Fruit fly (Drosophila melanogaster) whole organism, embryonic: ENCODE measurements around the gene CG33946.

Experiments
- B-H1 ChIP-seq: fragments of 200-800 bp; sonication (Bioruptor generic); IDR thresholded peaks from 3 replicates; pipeline ENCODE4 v1.3.6; 2022; ENCODE audit warnings: missing biosample characterization, missing genetic modification characterization
- B-H2 ChIP-seq: fragments of 200-800 bp; sonication (Bioruptor generic); optimal IDR thresholded peaks from 2 replicates; lab custom pipeline; 2018; ENCODE audit warnings: missing biosample characterization, mild to moderate bottlenecking, missing genetic modification characterization
- CG10147 ChIP-seq: fragments of 200-800 bp; sonication (Bioruptor generic); optimal IDR thresholded peaks from 2 replicates; lab custom pipeline; 2019; ENCODE audit warnings: missing biosample characterization, mild to moderate bottlenecking, missing genetic modification characterization, moderate library complexity
- CG10565 ChIP-seq: fragments of 200-800 bp; sonication (Bioruptor generic); optimal IDR thresholded peaks from 3 replicates; lab custom pipeline; 2016; ENCODE audit warnings: missing biosample characterization, mild to moderate bottlenecking, missing genetic modification characterization
- CG11504 ChIP-seq: fragments of 200-800 bp; sonication (Bioruptor generic); optimal IDR thresholded peaks from 3 replicates; lab custom pipeline; 2019; ENCODE audit warnings: missing biosample characterization, mild to moderate bottlenecking, missing genetic modification characterization, moderate library complexity
- CG12155 ChIP-seq: fragments of 200-800 bp; sonication (Bioruptor generic); optimal IDR thresholded peaks from 3 replicates; lab custom pipeline; 2016; ENCODE audit warnings: missing biosample characterization, missing genetic modification characterization
- CG14441 ChIP-seq: fragments of 200-800 bp; sonication (Bioruptor generic); IDR thresholded peaks from 2 replicates; pipeline ENCODE4 v1.3.6; 2022; ENCODE audit warnings: missing biosample characterization, missing genetic modification characterization
- CG17385 ChIP-seq: fragments of 200-800 bp; sonication (Bioruptor generic); optimal IDR thresholded peaks from 3 replicates; lab custom pipeline; 2018; ENCODE audit warnings: missing biosample characterization, mild to moderate bottlenecking, missing genetic modification characterization
- CG18476 ChIP-seq: fragments of 200-800 bp; sonication (Bioruptor generic); optimal IDR thresholded peaks from 2 replicates; lab custom pipeline; 2016; ENCODE audit warnings: missing biosample characterization, mild to moderate bottlenecking, missing genetic modification characterization
- CG3995 ChIP-seq: fragments of 200-800 bp; sonication (Bioruptor generic); optimal IDR thresholded peaks from 3 replicates; lab custom pipeline; 2016; ENCODE audit warnings: missing biosample characterization, missing genetic modification characterization
- CG42726 ChIP-seq: fragments of 200-800 bp; sonication (Bioruptor generic); IDR thresholded peaks from 2 replicates; pipeline ENCODE4 v1.3.6; 2022; ENCODE audit warnings: missing biosample characterization, missing genetic modification characterization; ENCODE audit not compliant: partially characterized antibody
- CG6254 ChIP-seq: fragments of 200-800 bp; sonication (Bioruptor generic); optimal IDR thresholded peaks from 3 replicates; lab custom pipeline; 2017; ENCODE audit warnings: mild to moderate bottlenecking, missing biosample characterization, missing genetic modification reagents, missing genetic modification characterization
- CG6683 ChIP-seq: fragments of 200-800 bp; sonication (Bioruptor generic); optimal IDR thresholded peaks from 2 replicates; lab custom pipeline; 2017; ENCODE audit warnings: missing biosample characterization, mild to moderate bottlenecking, missing genetic modification characterization, missing genetic modification reagents
- CG7963 ChIP-seq: fragments of 200-800 bp; sonication (Bioruptor generic); IDR thresholded peaks from 3 replicates; pipeline ENCODE4 v1.3.6; 2022; ENCODE audit warnings: missing biosample characterization, missing genetic modification characterization; ENCODE audit not compliant: partially characterized antibody
- CG9609 ChIP-seq: fragments of 200-800 bp; sonication (Bioruptor generic); optimal IDR thresholded peaks from 3 replicates; lab custom pipeline; 2016; ENCODE audit warnings: missing biosample characterization, missing genetic modification characterization
- CHES-1-like ChIP-seq: fragments of 200-800 bp; sonication (Bioruptor generic); optimal IDR thresholded peaks from 2 replicates; lab custom pipeline; 2016; ENCODE audit warnings: missing biosample characterization, missing genetic modification characterization
- D19B ChIP-seq: fragments of 200-800 bp; sonication (Bioruptor generic); optimal IDR thresholded peaks from 2 replicates; lab custom pipeline; 2017; ENCODE audit warnings: missing biosample characterization, mild to moderate bottlenecking, missing genetic modification characterization
- Doc2 ChIP-seq: fragments of 200-800 bp; sonication (Bioruptor generic); IDR thresholded peaks from 2 replicates; pipeline ENCODE4 v1.3.6; 2022; ENCODE audit warnings: missing biosample characterization, missing genetic modification characterization
- Dp ChIP-seq: fragments of 200-800 bp; sonication (Bioruptor generic); optimal IDR thresholded peaks from 2 replicates; lab custom pipeline; 2018; ENCODE audit warnings: missing biosample characterization, mild to moderate bottlenecking, missing genetic modification characterization, moderate library complexity
- HLH3B ChIP-seq: fragments of 200-800 bp; sonication (Bioruptor generic); IDR thresholded peaks from 2 replicates; pipeline ENCODE4 v1.3.6; 2022; ENCODE audit warnings: missing biosample characterization, missing genetic modification characterization
- HLH54F ChIP-seq: fragments of 200-800 bp; sonication (Bioruptor generic); optimal IDR thresholded peaks from 3 replicates; lab custom pipeline; 2016; ENCODE audit warnings: missing biosample characterization, missing genetic modification characterization
- Hand ChIP-seq: fragments of 200-800 bp; sonication (Bioruptor generic); optimal IDR thresholded peaks from 2 replicates; lab custom pipeline; 2017; ENCODE audit warnings: mild to moderate bottlenecking, missing biosample characterization, missing genetic modification reagents, missing genetic modification characterization
- MBD-R2 ChIP-seq: fragments of 200-800 bp; sonication (Bioruptor generic); IDR thresholded peaks from 2 replicates; pipeline ENCODE4 v1.3.6; 2022; ENCODE audit warnings: missing biosample characterization, missing genetic modification characterization
- Neu2 ChIP-seq: fragments of 200-800 bp; sonication (Bioruptor generic); optimal IDR thresholded peaks from 3 replicates; lab custom pipeline; 2016; ENCODE audit warnings: missing biosample characterization, missing genetic modification characterization, borderline replicate concordance
- Oaz ChIP-seq: fragments of 200-800 bp; sonication (Bioruptor generic); IDR thresholded peaks from 2 replicates; pipeline ENCODE4 v1.3.6; 2022; ENCODE audit warnings: missing biosample characterization, missing genetic modification characterization
- Optix ChIP-seq: fragments of 200-800 bp; sonication (Bioruptor generic); IDR thresholded peaks from 3 replicates; pipeline ENCODE4 v1.3.6; 2022; ENCODE audit warnings: missing biosample characterization, missing genetic modification characterization
- PHDP ChIP-seq: fragments of 200-800 bp; sonication (Bioruptor generic); optimal IDR thresholded peaks from 3 replicates; lab custom pipeline; 2018; ENCODE audit warnings: missing biosample characterization, mild to moderate bottlenecking, missing genetic modification characterization, moderate library complexity
- Scr ChIP-seq: fragments of 200-800 bp; sonication (Bioruptor generic); IDR thresholded peaks from 2 replicates; pipeline ENCODE4 v1.3.6; 2022; ENCODE audit warnings: missing biosample characterization, missing genetic modification characterization; ENCODE audit not compliant: partially characterized antibody
- Xrp1 ChIP-seq: fragments of 200-800 bp; sonication (Bioruptor generic); IDR thresholded peaks from 2 replicates; pipeline ENCODE4 v1.3.6; 2022; ENCODE audit warnings: missing biosample characterization, missing genetic modification characterization
- YL-1 ChIP-seq: fragments of 200-800 bp; sonication (Bioruptor generic); optimal IDR thresholded peaks from 3 replicates; lab custom pipeline; 2017; ENCODE audit warnings: missing biosample characterization, mild to moderate bottlenecking, missing genetic modification characterization
- bab2 ChIP-seq: fragments of 200-800 bp; sonication (Bioruptor generic); optimal IDR thresholded peaks from 2 replicates; lab custom pipeline; 2016; ENCODE audit warnings: missing biosample characterization, missing genetic modification characterization
- bcd ChIP-seq: fragments of 200-800 bp; sonication (Bioruptor generic); optimal IDR thresholded peaks from 2 replicates; lab custom pipeline; 2017; ENCODE audit warnings: missing biosample characterization, mild to moderate bottlenecking, missing genetic modification characterization
- dimm ChIP-seq: fragments of 200-800 bp; sonication (Bioruptor generic); IDR thresholded peaks from 2 replicates; pipeline ENCODE4 v1.3.6; 2022; ENCODE audit warnings: missing biosample characterization, missing genetic modification characterization
- dm ChIP-seq: fragments of 200-800 bp; sonication (Bioruptor generic); optimal IDR thresholded peaks from 3 replicates; lab custom pipeline; 2016; ENCODE audit warnings: missing biosample characterization, missing genetic modification characterization
- emc ChIP-seq: fragments of 200-800 bp; sonication (Bioruptor generic); optimal IDR thresholded peaks from 2 replicates; lab custom pipeline; 2016; ENCODE audit warnings: missing biosample characterization, missing genetic modification characterization
- fd96Cb ChIP-seq: fragments of 200-800 bp; sonication (Bioruptor generic); optimal IDR thresholded peaks from 2 replicates; lab custom pipeline; 2018; ENCODE audit warnings: missing biosample characterization, mild to moderate bottlenecking, missing genetic modification characterization, moderate library complexity
- her ChIP-seq: fragments of 200-800 bp; sonication (Bioruptor generic); optimal IDR thresholded peaks from 2 replicates; lab custom pipeline; 2016; ENCODE audit warnings: missing biosample characterization, missing genetic modification characterization
- inv ChIP-seq: fragments of 200-800 bp; sonication (Bioruptor generic); IDR thresholded peaks from 2 replicates; pipeline ENCODE4 v1.3.6; 2022; ENCODE audit warnings: missing biosample characterization, missing genetic modification characterization; ENCODE audit not compliant: partially characterized antibody
- ken ChIP-seq: fragments of 200-800 bp; sonication (Bioruptor generic); IDR thresholded peaks from 3 replicates; pipeline ENCODE4 v1.3.6; 2022; ENCODE audit warnings: missing biosample characterization, missing genetic modification characterization
- knrl ChIP-seq: fragments of 200-800 bp; sonication (Bioruptor generic); IDR thresholded peaks from 3 replicates; pipeline ENCODE4 v1.3.6; 2022; ENCODE audit warnings: missing biosample characterization, missing genetic modification characterization; ENCODE audit not compliant: partially characterized antibody
- lab ChIP-seq: fragments of 200-800 bp; sonication (Bioruptor generic); optimal IDR thresholded peaks from 3 replicates; lab custom pipeline; 2017; ENCODE audit warnings: missing biosample characterization, missing genetic modification characterization, mild to moderate bottlenecking, moderate library complexity, missing genetic modification reagents
- lov ChIP-seq, 2 experiments: fragments of 200-800 bp in 1 of 2; fragments of >200 bp in 1 of 2; sonication (Bioruptor generic) in 1 of 2; IDR thresholded peaks in 1 of 2; optimal IDR thresholded peaks in 1 of 2; 2 replicates in 1 of 2; 3 replicates in 1 of 2; pipeline versions ENCODE4 v1.3.6 to Lab custom; 2017 to 2022; ENCODE audit warnings: missing biosample characterization in 1 of 2, missing genetic modification characterization in 1 of 2
- nerfin-1 ChIP-seq: fragments of 200-800 bp; sonication (Bioruptor generic); optimal IDR thresholded peaks from 3 replicates; lab custom pipeline; 2019; ENCODE audit warnings: missing biosample characterization, mild to moderate bottlenecking, missing genetic modification characterization, moderate library complexity
- onecut ChIP-seq: fragments of 200-800 bp; sonication (Bioruptor generic); IDR thresholded peaks from 2 replicates; pipeline ENCODE4 v1.3.6; 2022; ENCODE audit warnings: missing biosample characterization, missing genetic modification characterization
- rib ChIP-seq: fragments of 200-800 bp; sonication (Bioruptor generic); IDR thresholded peaks from 2 replicates; pipeline ENCODE4 v1.3.6; 2022; ENCODE audit warnings: missing biosample characterization, missing genetic modification characterization
- tio ChIP-seq: fragments of 200-800 bp; sonication (Bioruptor generic); optimal IDR thresholded peaks from 2 replicates; lab custom pipeline; 2017; ENCODE audit warnings: missing biosample characterization, missing genetic modification characterization, inconsistent platforms
- twi ChIP-seq: fragments of 200-800 bp; optimal IDR thresholded peaks from 2 replicates; lab custom pipeline; 2019; ENCODE audit warnings: missing biosample characterization, mild to moderate bottlenecking, missing genetic modification characterization, moderate library complexity
- vnd ChIP-seq: fragments of 200-800 bp; sonication (Bioruptor generic); IDR thresholded peaks from 3 replicates; pipeline ENCODE4 v1.3.6; 2022; ENCODE audit warnings: missing biosample characterization, missing genetic modification characterization; ENCODE audit not compliant: partially characterized antibody
- yki ChIP-seq: fragments of >200 bp; optimal IDR thresholded peaks from 3 replicates; lab custom pipeline; 2018
- zfh1 ChIP-seq: fragments of 200-800 bp; sonication (Bioruptor generic); IDR thresholded peaks from 3 replicates; pipeline ENCODE4 v1.3.6; 2022; ENCODE audit warnings: missing biosample characterization, missing genetic modification characterization
- zfh2 ChIP-seq: fragments of 200-800 bp; sonication (Bioruptor generic); optimal IDR thresholded peaks from 2 replicates; lab custom pipeline; 2016; ENCODE audit warnings: missing biosample characterization, missing genetic modification characterization

Gene CG33946

DNA sequence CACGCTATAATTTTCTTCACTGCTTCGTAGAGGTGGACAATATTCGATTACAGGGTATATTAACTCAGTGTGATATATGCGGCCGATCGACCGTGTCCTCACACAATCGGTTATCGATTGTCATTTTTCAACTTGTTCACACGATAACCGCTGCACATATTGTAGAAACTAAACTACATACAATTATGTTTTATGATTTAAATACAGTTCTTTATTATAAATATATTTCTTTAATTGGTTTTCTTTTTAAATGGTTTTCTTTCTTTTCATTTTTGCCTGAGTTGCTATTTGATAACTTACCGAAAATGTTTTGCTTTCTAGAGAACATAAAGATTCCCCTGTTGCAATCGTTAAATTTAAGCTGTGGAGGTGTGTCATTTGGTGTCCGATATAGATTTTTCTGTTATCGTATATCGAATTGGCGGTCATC, 46.5 kb upstream of the CG33946 start, which contains the start of the genes fmt and CG7376 (continued):
- TF ChIP-seq Hand (no peak), vnd (GFP tag; lab: Robert Waterston, UW) (peak; percentile 84), inv (GFP tag; lab: Robert Waterston, UW) (peak; percentile 66), twi (tag; lab: Kevin White, UChicago) (no peak), Oaz (GFP tag; lab: Robert Waterston, UW) (no peak), zfh2 (GFP tag; lab: Kevin White, UChicago) (no peak), CG12155 (GFP tag; lab: Kevin White, UChicago) (peak; percentile 49), fd96Cb (tag; lab: Kevin White, UChicago) (peak; percentile 15), emc (GFP tag; lab: Kevin White, UChicago) (no peak), CG6254 (GFP tag; lab: Kevin White, UChicago) (no peak), CG10147 (GFP tag; lab: Kevin White, UChicago) (no peak), D19B (GFP tag; lab: Kevin White, UChicago) (no peak), Neu2 (GFP tag; lab: Kevin White, UChicago) (no peak), CG7963 (GFP tag; lab: Robert Waterston, UW) (peak; percentile 85), CG3995 (GFP tag; lab: Kevin White, UChicago) (no peak), CG17385 (GFP tag; lab: Kevin White, UChicago) (no peak), bab2 (no peak), nerfin-1 (tag; lab: Kevin White, UChicago) (peak; percentile 28), HLH54F (no peak), rib (GFP tag; lab: Robert Waterston, UW) (no peak), CG10565 (GFP tag; lab: Kevin White, UChicago) (no peak), Dp (GFP tag; lab: Kevin White, UChicago) (peak; percentile 64), ken (no peak), MBD-R2 (GFP tag; lab: Robert Waterston, UW) (peak; percentile 46; the same call in 1 of the 2 replicates), Xrp1 (GFP tag; lab: Robert Waterston, UW) (no peak), CG42726 (no peak), onecut (GFP tag; lab: Robert Waterston, UW) (no peak), CHES-1-like (GFP tag; lab: Kevin White, UChicago) (no peak), CG18476 (GFP tag; lab: Kevin White, UChicago) (no peak), Scr (GFP tag; lab: Robert Waterston, UW) (peak; percentile 80), her (no peak), bcd (GFP tag; lab: Kevin White, UChicago) (no peak), lab (GFP tag; lab: Kevin White, UChicago) (no peak), lov (optimal IDR thresholded peaks at IDR 0.05; lab: Kevin White, UChicago) (no peak), lov (GFP tag; IDR thresholded peaks at IDR 0.05; lab: Robert Waterston, UW) (no peak), tio (no peak), CG6683 (GFP tag; lab: Kevin White, UChicago) (no peak), Optix (GFP tag; lab: Robert Waterston, UW) (no peak), CG9609 (no peak), B-H2 (GFP tag; lab: Kevin White, UChicago) (peak; percentile 43), zfh1 (GFP tag; lab: Robert Waterston, UW) (no peak), B-H1 (no peak), CG14441 (GFP tag; lab: Robert Waterston, UW) (no peak), CG11504 (tag; lab: Kevin White, UChicago) (no peak), yki (lab: Kevin White, UChicago) (no peak), dimm (GFP tag; lab: Robert Waterston, UW) (no peak), PHDP (tag; lab: Kevin White, UChicago) (no peak), knrl (GFP tag; lab: Robert Waterston, UW) (peak; percentile 76), dm (GFP tag; lab: Kevin White, UChicago) (no peak), HLH3B (GFP tag; lab: Robert Waterston, UW) (no peak), Doc2 (GFP tag; lab: Robert Waterston, UW) (no peak), YL-1 (GFP tag; lab: Kevin White, UChicago) (peak; percentile 78)
